Fruit fly (Drosophila melanogaster) Kc167 (cell line): ENCODE measurements around the gene ppk20.

ENCODE experiments used
- Myc ChIP-seq: fragments of >200 bp; optimal IDR thresholded peaks from 2 replicates; lab custom pipeline; 2017; ENCODE audit warnings: missing external identifiers
- insv ChIP-seq: fragments of >200 bp; optimal IDR thresholded peaks from 3 replicates; lab custom pipeline; 2018; ENCODE audit warnings: missing external identifiers

dm6 chr3R:29697841-29698240 lies 29.2 kb upstream of the ppk20 start:
- TF ChIP-seq Myc (lab: Kevin White, UChicago), result no peak
- no peak for TF ChIP-seq insv (lab: Kevin White, UChicago)
